Worm (Caenorhabditis elegans) whole organism, young adult: Measurements from ENCODE around the gene F56D2.8.

Source experiments
- B0019.2 ChIP-seq: fragments of 200-800 bp; sonication (Bioruptor generic); conservative IDR thresholded peaks from 2 replicates; pipeline ENCODE4 v1.3.6; 2022; ENCODE audit warnings: missing genetic modification reagents, missing genetic modification characterization, missing compliant biosample characterization
- B0035.1 ChIP-seq: sonication (generic microtip); optimal IDR thresholded peaks from 2 replicates; lab custom pipeline; 2016; ENCODE audit warnings: missing genetic modification characterization, mild to moderate bottlenecking, missing compliant biosample characterization, missing genotype, missing genetic modification reagents
- B0336.3 ChIP-seq: fragments of 200-800 bp; sonication (Bioruptor generic); IDR thresholded peaks from 2 replicates; pipeline ENCODE4 v1.3.6; 2022; ENCODE audit warnings: missing genetic modification characterization, missing compliant biosample characterization
- C17E4.6 ChIP-seq: fragments of 200-800 bp; sonication (Bioruptor generic); IDR thresholded peaks from 2 replicates; pipeline ENCODE4 v1.3.6; 2022; ENCODE audit warnings: missing genetic modification reagents, missing genetic modification characterization, missing compliant biosample characterization
- D2030.7 ChIP-seq: fragments of 200-800 bp; sonication (Bioruptor generic); IDR thresholded peaks from 2 replicates; pipeline ENCODE4 v1.3.6; 2022; ENCODE audit warnings: missing genetic modification reagents, missing genetic modification characterization, missing compliant biosample characterization
- F10E7.11 ChIP-seq: sonication (generic microtip); optimal IDR thresholded peaks from 2 replicates; lab custom pipeline; 2017; ENCODE audit warnings: mild to moderate bottlenecking, missing genetic modification characterization, moderate library complexity, missing compliant biosample characterization
- F33H1.4 ChIP-seq: fragments of 200-800 bp; sonication (Bioruptor generic); IDR thresholded peaks from 2 replicates; pipeline ENCODE4 v1.3.6; 2022; ENCODE audit warnings: missing genetic modification reagents, missing genetic modification characterization, missing compliant biosample characterization
- F37B4.10 ChIP-seq: fragments of 200-800 bp; sonication (Bioruptor generic); IDR thresholded peaks from 2 replicates; pipeline ENCODE4 v1.3.6; 2022; ENCODE audit warnings: missing genetic modification characterization, missing compliant biosample characterization
- F49E8.2 ChIP-seq: sonication (generic microtip); optimal IDR thresholded peaks from 3 replicates; lab custom pipeline; 2017; ENCODE audit warnings: missing genetic modification characterization, mild to moderate bottlenecking, missing compliant biosample characterization, antibody characterized with exemption, moderate library complexity; ENCODE audit not compliant: insufficient read depth
- K12H6.12 ChIP-seq: fragments of 200-800 bp; sonication (Bioruptor generic); optimal IDR thresholded peaks from 2 replicates; lab custom pipeline; 2018; ENCODE audit warnings: mild to moderate bottlenecking, missing genetic modification characterization, missing compliant biosample characterization
- Y53G8AR.9 ChIP-seq: fragments of 200-800 bp; sonication (Bioruptor generic); conservative IDR thresholded peaks from 2 replicates; pipeline ENCODE4 v1.3.6; 2022; ENCODE audit warnings: missing genetic modification reagents, missing genetic modification characterization, missing compliant biosample characterization
- Y67H2A.10 ChIP-seq: fragments of 200-800 bp; sonication (Bioruptor generic); conservative IDR thresholded peaks from 2 replicates; pipeline ENCODE4 v1.3.6; 2022; ENCODE audit warnings: missing genetic modification reagents, missing genetic modification characterization, missing compliant biosample characterization
- athp-1 ChIP-seq: sonication (generic microtip); optimal IDR thresholded peaks from 2 replicates; lab custom pipeline; 2017; ENCODE audit warnings: mild to moderate bottlenecking, missing genetic modification characterization, missing compliant biosample characterization
- attf-5 ChIP-seq: fragments of 200-800 bp; sonication (Bioruptor generic); optimal IDR thresholded peaks from 2 replicates; lab custom pipeline; 2018; ENCODE audit warnings: mild to moderate bottlenecking, missing genetic modification characterization, missing compliant biosample characterization
- ccch-3 ChIP-seq: fragments of 200-800 bp; sonication (Bioruptor generic); optimal IDR thresholded peaks from 2 replicates; lab custom pipeline; 2018; ENCODE audit warnings: mild to moderate bottlenecking, missing genetic modification characterization, missing compliant biosample characterization
- ceh-100 ChIP-seq: fragments of 200-800 bp; sonication (Bioruptor generic); IDR thresholded peaks from 2 replicates; pipeline ENCODE4 v1.3.6; 2022; ENCODE audit warnings: missing genetic modification reagents, missing genetic modification characterization, missing compliant biosample characterization
- ceh-40 ChIP-seq: fragments of 200-800 bp; sonication (Bioruptor generic); IDR thresholded peaks from 2 replicates; pipeline ENCODE4 v1.3.6; 2022; ENCODE audit warnings: missing genetic modification characterization, missing compliant biosample characterization
- ceh-58 ChIP-seq: fragments of 200-800 bp; sonication (Bioruptor generic); IDR thresholded peaks from 2 replicates; pipeline ENCODE4 v1.3.6; 2022; ENCODE audit warnings: missing genetic modification characterization, missing compliant biosample characterization
- ceh-79 ChIP-seq: sonication (generic microtip); optimal IDR thresholded peaks from 2 replicates; lab custom pipeline; 2017; ENCODE audit warnings: mild to moderate bottlenecking, missing genetic modification characterization, missing compliant biosample characterization
- die-1 ChIP-seq: sonication (generic microtip); optimal IDR thresholded peaks from 2 replicates; lab custom pipeline; 2016; ENCODE audit warnings: missing genotype, mild to moderate bottlenecking, missing genetic modification characterization, missing compliant biosample characterization
- dpl-1 ChIP-seq: fragments of 150-350 bp; optimal IDR thresholded peaks from 2 replicates; lab custom pipeline; 2014; ENCODE audit warnings: missing biosample characterization, missing genetic modification reagents, missing genetic modification characterization
- efl-1 ChIP-seq: fragments of 150-350 bp; optimal IDR thresholded peaks from 2 replicates; lab custom pipeline; 2014; ENCODE audit warnings: missing biosample characterization, missing genetic modification reagents, missing genetic modification characterization
- ekl-4 ChIP-seq: fragments of 200-800 bp; sonication (Bioruptor generic); IDR thresholded peaks from 2 replicates; pipeline ENCODE4 v1.3.6; 2022; ENCODE audit warnings: missing genetic modification reagents, missing genetic modification characterization, missing compliant biosample characterization
- ets-4 ChIP-seq: fragments of 200-800 bp; sonication (Bioruptor generic); optimal IDR thresholded peaks from 2 replicates; lab custom pipeline; 2018; ENCODE audit warnings: mild to moderate bottlenecking, missing genetic modification characterization, missing compliant biosample characterization
- hmg-1.2 ChIP-seq: fragments of 200-800 bp; sonication (Bioruptor generic); IDR thresholded peaks from 2 replicates; pipeline ENCODE4 v1.3.6; 2022; ENCODE audit warnings: missing genetic modification reagents, missing genetic modification characterization, missing compliant biosample characterization
- hmg-20 ChIP-seq: fragments of 200-800 bp; sonication (Bioruptor generic); IDR thresholded peaks from 2 replicates; pipeline ENCODE4 v1.3.6; 2022; ENCODE audit warnings: missing genetic modification reagents, missing genetic modification characterization, missing compliant biosample characterization
- hsf-1 ChIP-seq: fragments of 200-800 bp; sonication (Bioruptor generic); IDR thresholded peaks from 2 replicates; pipeline ENCODE4 v1.3.6; 2022; ENCODE audit warnings: missing genetic modification reagents, missing genetic modification characterization, missing compliant biosample characterization
- lag-1 ChIP-seq: fragments of 200-800 bp; sonication (Bioruptor generic); IDR thresholded peaks from 2 replicates; pipeline ENCODE4 v1.3.6; 2022; ENCODE audit warnings: missing genetic modification reagents, missing genetic modification characterization, missing compliant biosample characterization
- lin-26 ChIP-seq: fragments of 200-800 bp; sonication (Bioruptor generic); IDR thresholded peaks from 2 replicates; pipeline ENCODE4 v1.3.6; 2022; ENCODE audit warnings: missing genetic modification reagents, missing genetic modification characterization, missing compliant biosample characterization
- lin-54 ChIP-seq: fragments of 200-800 bp; sonication (Bioruptor generic); optimal IDR thresholded peaks from 2 replicates; lab custom pipeline; 2018; ENCODE audit warnings: mild to moderate bottlenecking, missing genetic modification characterization, missing compliant biosample characterization
- lir-1 ChIP-seq: fragments of 200-800 bp; sonication (Bioruptor generic); conservative IDR thresholded peaks from 2 replicates; pipeline ENCODE4 v1.3.6; 2022; ENCODE audit warnings: missing genetic modification reagents, missing genetic modification characterization, missing compliant biosample characterization
- lsy-27 ChIP-seq: sonication (generic microtip); optimal IDR thresholded peaks from 2 replicates; lab custom pipeline; 2017; ENCODE audit warnings: missing genetic modification characterization, mild to moderate bottlenecking, missing compliant biosample characterization, antibody characterized with exemption, missing genotype, borderline replicate concordance; ENCODE audit not compliant: insufficient read depth
- madf-10 ChIP-seq: sonication (generic microtip); optimal IDR thresholded peaks from 2 replicates; lab custom pipeline; 2016; ENCODE audit warnings: mild to moderate bottlenecking, missing genetic modification characterization, missing compliant biosample characterization
- madf-6 ChIP-seq: fragments of 200-800 bp; sonication (Bioruptor generic); IDR thresholded peaks from 2 replicates; pipeline ENCODE4 v1.3.6; 2022; ENCODE audit warnings: missing genetic modification reagents, missing genetic modification characterization, missing compliant biosample characterization
- madf-8 ChIP-seq: fragments of 200-800 bp; sonication (Bioruptor generic); conservative IDR thresholded peaks from 2 replicates; pipeline ENCODE4 v1.3.6; 2022; ENCODE audit warnings: missing genetic modification reagents, missing genetic modification characterization, missing compliant biosample characterization
- nfyb-1 ChIP-seq: fragments of 200-800 bp; sonication (Bioruptor generic); IDR thresholded peaks from 2 replicates; pipeline ENCODE4 v1.3.6; 2022; ENCODE audit warnings: missing genetic modification reagents, missing genetic modification characterization, missing compliant biosample characterization
- nhr-120 ChIP-seq: fragments of 200-800 bp; sonication (Bioruptor generic); IDR thresholded peaks from 2 replicates; pipeline ENCODE4 v1.3.6; 2022; ENCODE audit warnings: missing genetic modification characterization, missing compliant biosample characterization
- nhr-80 ChIP-seq: sonication (generic microtip); optimal IDR thresholded peaks from 2 replicates; lab custom pipeline; 2016; ENCODE audit warnings: missing genetic modification characterization, missing compliant biosample characterization
- tbx-9 ChIP-seq: sonication (generic microtip); optimal IDR thresholded peaks from 2 replicates; lab custom pipeline; 2016; ENCODE audit warnings: borderline replicate concordance, missing genetic modification characterization, inconsistent platforms, missing compliant biosample characterization
- ztf-26 ChIP-seq: sonication (generic microtip); optimal IDR thresholded peaks from 2 replicates; lab custom pipeline; 2017; ENCODE audit warnings: missing genetic modification characterization, missing compliant biosample characterization
- ztf-3 ChIP-seq: fragments of 200-800 bp; sonication (Bioruptor generic); optimal IDR thresholded peaks from 2 replicates; lab custom pipeline; 2018; ENCODE audit warnings: mild to moderate bottlenecking, missing genetic modification characterization, missing compliant biosample characterization
- ztf-6 ChIP-seq: fragments of 200-800 bp; sonication (Bioruptor generic); IDR thresholded peaks from 2 replicates; pipeline ENCODE4 v1.3.6; 2022; ENCODE audit warnings: missing genetic modification reagents, missing genetic modification characterization, missing compliant biosample characterization

Gene F56D2.8

ce11 chrIII:5614648-5615047 is 32.0 kb upstream of the F56D2.8 start, which contains the start of gene basl-1:
Gene basl-1, plus strand, starts transcription at chrIII:5614948.
- no peak for TF ChIP-seq lir-1 (GFP tag; lab: Robert Waterston, UW)
- no peak for TF ChIP-seq B0035.1 (tag; lab: Kevin White, UChicago)
- no peak for TF ChIP-seq nhr-120
- no peak for TF ChIP-seq athp-1
- no peak for TF ChIP-seq ceh-58 (GFP tag; lab: Robert Waterston, UW)
- TF ChIP-seq lsy-27 (tag; lab: Kevin White, UChicago), result no peak
- TF ChIP-seq hmg-20 (GFP tag; lab: Robert Waterston, UW), result no peak
- no peak for TF ChIP-seq dpl-1
- TF ChIP-seq lag-1 (GFP tag; lab: Robert Waterston, UW), result no peak
- TF ChIP-seq Y67H2A.10 (GFP tag; lab: Robert Waterston, UW), result no peak
- TF ChIP-seq F10E7.11 (tag; lab: Kevin White, UChicago), result no peak
- TF ChIP-seq F37B4.10, result no peak

- no peak for TF ChIP-seq K12H6.12 (tag; lab: Kevin White, UChicago)
- peak; percentile 50 for TF ChIP-seq nhr-80
Observed at ce11 chrIII:5611604-5612324, 29.1 kb upstream of the F56D2.8 start, which contains the start of gene bas-1. Gene bas-1, plus strand, starts transcription at chrIII:5612274.

ce11 chrIII:5610276-5610675 is 27.6 kb upstream of the F56D2.8 start, which contains the start of gene C05D2.8:
Gene C05D2.8, minus strand, starts transcription at chrIII:5610346.
- no peak for TF ChIP-seq ztf-26 (tag; lab: Kevin White, UChicago)
- TF ChIP-seq lin-26 (GFP tag; lab: Robert Waterston, UW), result no peak
- TF ChIP-seq nhr-80, result peak; percentile 65
- TF ChIP-seq attf-5 (GFP tag; lab: Kevin White, UChicago), result no peak

ce11 chrIII:5604080-5604479 is 21.4 kb upstream of the F56D2.8 start, which contains the start of gene xnd-1:
Gene xnd-1, plus strand, starts transcription at chrIII:5604460.
- TF ChIP-seq ceh-40, result no peak
- 0 out of 2 replicates have a peak, but pooled peaks have one; percentile 36 for TF ChIP-seq madf-8
- TF ChIP-seq lsy-27 (tag; lab: Kevin White, UChicago), result no peak
- no peak for TF ChIP-seq ztf-6 (GFP tag; lab: Robert Waterston, UW)
- TF ChIP-seq madf-10 (tag; lab: Kevin White, UChicago), result no peak
- no peak for TF ChIP-seq ceh-100
- peak; percentile 46 for TF ChIP-seq lin-54 (GFP tag; lab: Kevin White, UChicago)
- peak; percentile 41 for TF ChIP-seq efl-1 (GFP tag; lab: Kevin White, UChicago)
- no peak for TF ChIP-seq attf-5 (GFP tag; lab: Kevin White, UChicago)
- no peak for TF ChIP-seq ceh-79
- TF ChIP-seq die-1 (tag; lab: Kevin White, UChicago), result no peak
- no peak for TF ChIP-seq ets-4 (GFP tag; lab: Kevin White, UChicago)
- peak; percentile 48 for TF ChIP-seq F49E8.2 (tag; lab: Kevin White, UChicago)
- TF ChIP-seq hsf-1 (GFP tag; lab: Robert Waterston, UW), result no peak
- TF ChIP-seq Y53G8AR.9 (GFP tag; lab: Robert Waterston, UW), result no peak
- TF ChIP-seq D2030.7 (GFP tag; lab: Robert Waterston, UW), result peak; percentile 43; the same call in 1 of the 2 replicates
- TF ChIP-seq lag-1 (GFP tag; lab: Robert Waterston, UW), result no peak
- TF ChIP-seq nfyb-1 (GFP tag; lab: Robert Waterston, UW), result no peak
- TF ChIP-seq ekl-4 (GFP tag; lab: Robert Waterston, UW), result no peak
- no peak for TF ChIP-seq lin-26 (GFP tag; lab: Robert Waterston, UW)
- TF ChIP-seq F33H1.4 (GFP tag; lab: Robert Waterston, UW), result peak; percentile 82
- peak; percentile 54; the same call in 1 of the 2 replicates for TF ChIP-seq B0019.2
- TF ChIP-seq F10E7.11 (tag; lab: Kevin White, UChicago), result no peak
- TF ChIP-seq ccch-3, result no peak
- TF ChIP-seq B0336.3 (GFP tag; lab: Robert Waterston, UW), result no peak
- TF ChIP-seq tbx-9 (tag; lab: Kevin White, UChicago), result no peak
- TF ChIP-seq madf-6 (GFP tag; lab: Robert Waterston, UW), result peak; percentile 69
- TF ChIP-seq dpl-1, result peak; percentile 19
- TF ChIP-seq hmg-1.2 (GFP tag; lab: Robert Waterston, UW), result no peak
- no peak for TF ChIP-seq C17E4.6 (GFP tag; lab: Robert Waterston, UW)
- no peak for TF ChIP-seq K12H6.12 (tag; lab: Kevin White, UChicago)
- TF ChIP-seq ztf-3 (GFP tag; lab: Kevin White, UChicago), result no peak
